Worm (Caenorhabditis elegans) whole organism, L4 larva: ENCODE data around the gene B0035.22.

ENCODE experiments used
- D1046.2 ChIP-seq: fragments of 200-800 bp; sonication (Bioruptor generic); IDR thresholded peaks from 2 replicates; pipeline ENCODE4 v1.3.6; 2022; ENCODE audit warnings: missing genetic modification characterization, missing compliant biosample characterization
- F26F4.8 ChIP-seq: fragments of 200-800 bp; sonication (Bioruptor generic); conservative IDR thresholded peaks from 2 replicates; pipeline ENCODE4 v1.3.6; 2022; ENCODE audit warnings: missing genetic modification characterization, missing compliant biosample characterization
- F37D6.2 ChIP-seq: sonication (generic microtip); optimal IDR thresholded peaks from 2 replicates; lab custom pipeline; 2016; ENCODE audit warnings: mild to moderate bottlenecking, missing genetic modification characterization, missing compliant biosample characterization
- F49E8.2 ChIP-seq: sonication (generic microtip); optimal IDR thresholded peaks from 2 replicates; lab custom pipeline; 2016; ENCODE audit warnings: missing compliant biosample characterization, mild to moderate bottlenecking, missing genetic modification characterization, borderline replicate concordance
- T20F7.1 ChIP-seq: fragments of 200-800 bp; sonication (Bioruptor generic); optimal IDR thresholded peaks from 2 replicates; lab custom pipeline; 2018; ENCODE audit warnings: mild to moderate bottlenecking, missing genetic modification characterization, missing compliant biosample characterization
- Y75B8A.6 ChIP-seq: fragments of 200-800 bp; sonication (Bioruptor generic); IDR thresholded peaks from 2 replicates; pipeline ENCODE4 v1.3.6; 2022; ENCODE audit warnings: missing genetic modification reagents, missing genetic modification characterization, missing compliant biosample characterization
- ZK337.2 ChIP-seq: fragments of 200-800 bp; sonication (Bioruptor generic); IDR thresholded peaks from 2 replicates; pipeline ENCODE4 v1.3.6; 2022; ENCODE audit warnings: missing genetic modification reagents, missing genetic modification characterization, missing compliant biosample characterization
- aha-1 ChIP-seq: fragments of 150-350 bp; peaks from one replicate; lab custom pipeline; 2014; ENCODE audit warnings: missing biosample characterization, missing genetic modification characterization
- arid-1 ChIP-seq: fragments of 200-800 bp; sonication (Bioruptor generic); conservative IDR thresholded peaks from 2 replicates; pipeline ENCODE4 v1.3.6; 2022; ENCODE audit warnings: missing genetic modification reagents, missing genetic modification characterization, missing compliant biosample characterization
- ceh-20 ChIP-seq: fragments of 200-800 bp; sonication (Bioruptor generic); IDR thresholded peaks from 2 replicates; pipeline ENCODE4 v1.3.6; 2022; ENCODE audit warnings: missing genetic modification reagents, missing genetic modification characterization, missing compliant biosample characterization
- ceh-28 ChIP-seq: fragments of 150-350 bp; optimal IDR thresholded peaks from 2 replicates; lab custom pipeline; 2014; ENCODE audit warnings: missing biosample characterization, missing genetic modification reagents, missing genetic modification characterization
- ceh-44 ChIP-seq: fragments of 200-800 bp; sonication (Bioruptor generic); IDR thresholded peaks from 2 replicates; pipeline ENCODE4 v1.3.6; 2022; ENCODE audit warnings: missing genetic modification reagents, missing genetic modification characterization, missing compliant biosample characterization
- ctbp-1 ChIP-seq: fragments of 200-800 bp; sonication (Bioruptor generic); IDR thresholded peaks from 2 replicates; pipeline ENCODE4 v1.3.6; 2022; ENCODE audit warnings: missing genetic modification reagents, missing genetic modification characterization, missing compliant biosample characterization
- daf-12 ChIP-seq: fragments of 150-350 bp; optimal IDR thresholded peaks from 2 replicates; lab custom pipeline; 2014; ENCODE audit warnings: missing biosample characterization, missing genetic modification reagents, missing genetic modification characterization
- daf-19 ChIP-seq: fragments of 200-800 bp; sonication (Bioruptor generic); conservative IDR thresholded peaks from 2 replicates; pipeline ENCODE4 v1.3.6; 2022; ENCODE audit warnings: missing genetic modification characterization, missing compliant biosample characterization
- daf-8 ChIP-seq: fragments of 200-800 bp; sonication (Bioruptor generic); IDR thresholded peaks from 2 replicates; pipeline ENCODE4 v1.3.6; 2022; ENCODE audit warnings: missing genetic modification characterization, missing compliant biosample characterization
- egl-27 ChIP-seq: sonication (generic microtip); optimal IDR thresholded peaks from 3 replicates; lab custom pipeline; 2017; ENCODE audit warnings: missing biosample characterization, missing genetic modification reagents, missing genetic modification characterization
- hif-1 ChIP-seq, 2 experiments: sonication (generic microtip); optimal IDR thresholded peaks; 2 replicates each; lab custom pipeline; 2016 to 2017; ENCODE audit warnings: missing compliant biosample characterization in 2 of 2, missing genetic modification characterization in 2 of 2, missing genetic modification reagents in 2 of 2, missing genotype in 2 of 2, mild to moderate bottlenecking in 1 of 2
- hlh-11 ChIP-seq: fragments of 200-800 bp; sonication (Bioruptor generic); optimal IDR thresholded peaks from 2 replicates; lab custom pipeline; 2018; ENCODE audit warnings: mild to moderate bottlenecking, missing genetic modification characterization, missing compliant biosample characterization
- hlh-30 ChIP-seq: sonication (generic microtip); optimal IDR thresholded peaks from 2 replicates; lab custom pipeline; 2017; ENCODE audit warnings: antibody characterized with exemption, mild to moderate bottlenecking, missing genetic modification characterization, missing compliant biosample characterization; ENCODE audit not compliant: insufficient read depth
- hmg-1.1 ChIP-seq: fragments of 200-800 bp; sonication (Bioruptor generic); IDR thresholded peaks from 2 replicates; pipeline ENCODE4 v1.3.6; 2022; ENCODE audit warnings: missing genetic modification reagents, missing genetic modification characterization, missing compliant biosample characterization
- lin-15B ChIP-seq: fragments of 150-350 bp; sonication (generic microtip); optimal IDR thresholded peaks from 3 replicates; lab custom pipeline; 2014; ENCODE audit warnings: missing biosample characterization, missing genetic modification characterization
- lin-29 ChIP-seq: fragments of 200-800 bp; sonication (Bioruptor generic); IDR thresholded peaks from 2 replicates; pipeline ENCODE4 v1.3.6; 2022; ENCODE audit warnings: missing genetic modification reagents, missing genetic modification characterization, missing compliant biosample characterization
- lin-38 ChIP-seq: fragments of 200-800 bp; sonication (Bioruptor generic); IDR thresholded peaks from 2 replicates; pipeline ENCODE4 v1.3.6; 2022; ENCODE audit warnings: missing genetic modification reagents, missing genetic modification characterization, missing compliant biosample characterization
- lir-3 ChIP-seq: sonication (generic microtip); optimal IDR thresholded peaks from 2 replicates; lab custom pipeline; 2016; ENCODE audit warnings: mild to moderate bottlenecking, missing genetic modification characterization, missing compliant biosample characterization
- lsy-2 ChIP-seq, 2 experiments: fragments of 150-350 bp in 1 of 2; sonication (generic microtip) in 1 of 2; optimal IDR thresholded peaks; 2 replicates each; lab custom pipeline; 2014 to 2017; ENCODE audit warnings: missing biosample characterization in 2 of 2, missing genetic modification characterization in 2 of 2
- mdl-1 ChIP-seq, 2 experiments: fragments of 150-350 bp in 1 of 2; sonication (generic microtip) in 1 of 2; optimal IDR thresholded peaks; 2 replicates each; lab custom pipeline; 2014 to 2017; ENCODE audit warnings: missing biosample characterization in 2 of 2, missing genetic modification characterization in 2 of 2
- mep-1 ChIP-seq: fragments of 150-350 bp; sonication (generic microtip); optimal IDR thresholded peaks from 3 replicates; lab custom pipeline; 2014; ENCODE audit warnings: missing biosample characterization, missing genetic modification characterization
- nhr-11 ChIP-seq: fragments of 150-350 bp; optimal IDR thresholded peaks from 2 replicates; lab custom pipeline; 2014; ENCODE audit warnings: missing biosample characterization, missing genetic modification characterization
- pqm-1 ChIP-seq: sonication (generic microtip); optimal IDR thresholded peaks from 2 replicates; lab custom pipeline; 2017; ENCODE audit warnings: missing biosample characterization, missing genetic modification characterization
- rbr-2 ChIP-seq: sonication (generic microtip); optimal IDR thresholded peaks from 2 replicates; lab custom pipeline; 2016; ENCODE audit warnings: missing genotype, missing genetic modification characterization, missing compliant biosample characterization
- set-16 ChIP-seq: fragments of 200-800 bp; sonication (Bioruptor generic); IDR thresholded peaks from 2 replicates; pipeline ENCODE4 v1.3.6; 2022; ENCODE audit warnings: missing genetic modification reagents, missing genetic modification characterization, missing compliant biosample characterization
- tag-97 ChIP-seq: fragments of 200-800 bp; sonication (Bioruptor generic); IDR thresholded peaks from 2 replicates; pipeline ENCODE4 v1.3.6; 2022; ENCODE audit warnings: missing genetic modification characterization, missing compliant biosample characterization
- unc-130 ChIP-seq: sonication (generic microtip); optimal IDR thresholded peaks from 2 replicates; lab custom pipeline; 2016; ENCODE audit warnings: missing genetic modification reagents, missing genetic modification characterization, missing compliant biosample characterization
- unc-39 ChIP-seq: sonication (generic microtip); optimal IDR thresholded peaks from 2 replicates; lab custom pipeline; 2017; ENCODE audit warnings: missing biosample characterization, missing genetic modification characterization
- unc-62 ChIP-seq, 3 experiments: fragments of 150-350 bp in 1 of 3; sonication (generic microtip); optimal IDR thresholded peaks in 2 of 3; peaks in 1 of 3; 1 replicate in 1 of 3; 2 replicates in 2 of 3; lab custom pipeline; 2014 to 2017; ENCODE audit warnings: missing biosample characterization in 3 of 3, missing genetic modification characterization in 3 of 3, missing genetic modification reagents in 3 of 3, missing genotype in 1 of 3
- zfp-3 ChIP-seq: fragments of 200-800 bp; sonication (Bioruptor generic); conservative IDR thresholded peaks from 2 replicates; pipeline ENCODE4 v1.3.6; 2022; ENCODE audit warnings: missing genetic modification reagents, missing genetic modification characterization, missing compliant biosample characterization
- zip-11 ChIP-seq: fragments of 200-800 bp; sonication (Bioruptor generic); IDR thresholded peaks from 2 replicates; pipeline ENCODE4 v1.3.6; 2022; ENCODE audit warnings: missing genetic modification characterization, missing compliant biosample characterization
- zip-2 ChIP-seq: fragments of 150-350 bp; optimal IDR thresholded peaks from 2 replicates; lab custom pipeline; 2014; ENCODE audit warnings: missing biosample characterization, missing genetic modification characterization
- ztf-7 ChIP-seq: fragments of 150-350 bp; optimal IDR thresholded peaks from 2 replicates; lab custom pipeline; 2014; ENCODE audit warnings: missing biosample characterization, missing genetic modification characterization

The B0035.22 gene

DNA sequence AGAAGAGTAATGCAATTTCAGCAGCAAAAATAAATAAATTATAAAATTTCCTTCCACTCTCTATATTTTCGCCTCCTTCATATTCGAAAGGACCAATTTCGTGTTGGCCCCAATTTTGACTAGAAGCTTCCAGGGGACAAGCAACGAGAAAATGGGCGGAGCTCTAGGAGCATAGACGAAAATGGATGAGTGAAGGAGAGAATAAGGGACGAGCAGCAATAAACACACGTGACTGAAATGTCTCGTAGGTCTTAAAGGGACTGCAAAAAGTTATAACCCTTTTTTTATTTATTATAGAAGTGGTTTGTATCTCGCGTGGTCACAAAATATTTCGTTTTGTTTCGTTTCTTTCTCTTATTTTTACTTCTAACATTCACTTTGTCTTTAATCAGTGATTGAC lies 34.8 kb downstream of the B0035.22 start:
- no peak for TF ChIP-seq egl-27 (tag; lab: Kevin White, UChicago)
- TF ChIP-seq mep-1 (tag; lab: Kevin White, UChicago), result peak; percentile 45
- no peak for TF ChIP-seq hif-1 (tag; optimal IDR thresholded peaks at IDR 0.05; lab: Kevin White, UChicago)
- TF ChIP-seq ceh-20 (GFP tag; lab: Robert Waterston, UW), result peak; percentile 67
- peak in 1 of 2 experiments; percentile 58 for TF ChIP-seq lsy-2 (tag; optimal IDR thresholded peaks at IDR 0.05; lab: Kevin White, UChicago)
- no peak for TF ChIP-seq arid-1 (GFP tag; lab: Robert Waterston, UW)
- peak; percentile 72 for TF ChIP-seq hlh-30 (tag; lab: Kevin White, UChicago)
- 0 out of 2 replicates have a peak, but pooled peaks have one; percentile 33 for TF ChIP-seq ctbp-1
- TF ChIP-seq lin-29, result no peak
- TF ChIP-seq hlh-11 (tag; lab: Kevin White, UChicago), result no peak
- peak; percentile 20 for TF ChIP-seq rbr-2 (tag; lab: Kevin White, UChicago)
- 0 out of 2 replicates have a peak, but pooled peaks have one; percentile 24 for TF ChIP-seq hmg-1.1
- peak in 1 of 2 experiments; percentile 49 for TF ChIP-seq mdl-1 (tag; optimal IDR thresholded peaks at IDR 0.05; lab: Kevin White, UChicago)

DNA sequence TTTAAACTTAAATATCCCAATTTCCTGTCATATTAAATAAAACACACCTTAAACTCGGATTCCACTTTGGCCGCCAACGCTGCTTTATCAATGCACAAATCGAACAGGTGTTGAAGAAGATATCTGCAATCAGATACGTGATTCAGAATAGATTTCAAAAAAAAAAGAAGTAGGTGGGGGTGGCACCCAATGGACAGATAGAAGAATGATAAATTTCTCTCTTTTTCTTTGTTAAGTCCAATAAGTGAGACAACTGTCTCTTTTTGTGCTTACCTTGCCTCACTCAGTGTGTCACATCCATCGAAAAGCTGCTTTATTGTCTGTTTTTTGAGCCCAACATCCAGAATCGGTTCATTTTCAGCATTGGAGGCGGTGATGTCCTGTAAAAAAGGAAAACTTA lies 35.9 kb downstream of the B0035.22 start:
- TF ChIP-seq ztf-7 (tag; lab: Kevin White, UChicago) (no peak), lsy-2 (tag; optimal IDR thresholded peaks at IDR 0.05; lab: Kevin White, UChicago) (no peak), ZK337.2 (GFP tag; lab: Robert Waterston, UW) (peak; percentile 60; the same call in 1 of the 2 replicates), aha-1 (peak; percentile 67), unc-62 (GFP tag; optimal IDR thresholded peaks at IDR 0.05 in 1 of 2; lab: Kevin White, UChicago) (no peak), unc-62 (tag; optimal IDR thresholded peaks at IDR 0.05; lab: Kevin White, UChicago) (no peak), nhr-11 (peak; percentile 61)

DNA sequence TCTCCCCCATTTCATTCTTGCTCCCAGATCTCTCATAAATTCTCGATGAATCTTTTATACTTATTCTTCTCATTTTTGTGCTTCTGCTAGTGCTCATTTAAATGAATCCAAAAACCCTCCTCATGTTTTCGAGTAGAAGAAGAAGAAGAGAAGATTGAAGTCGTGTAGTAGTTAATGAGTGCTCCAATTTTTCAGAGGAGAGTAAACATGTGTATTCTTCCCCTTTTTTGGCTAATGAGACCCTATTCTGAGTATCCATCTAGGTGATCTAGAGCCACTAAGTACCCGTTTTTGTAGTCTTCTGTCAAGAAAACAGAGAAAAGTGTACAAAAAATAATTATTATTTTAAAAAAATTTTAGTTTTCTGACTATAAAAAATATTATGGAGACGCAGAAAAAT lies 36.6 kb downstream of the B0035.22 start:
- TF ChIP-seq ctbp-1 (no peak), lin-38 (GFP tag; lab: Robert Waterston, UW) (no peak), arid-1 (GFP tag; lab: Robert Waterston, UW) (no peak), tag-97 (GFP tag; lab: Robert Waterston, UW) (no peak), F49E8.2 (tag; lab: Kevin White, UChicago) (no peak), D1046.2 (GFP tag; lab: Robert Waterston, UW) (no peak), T20F7.1 (GFP tag; lab: Kevin White, UChicago) (no peak), daf-8 (no peak), F26F4.8 (GFP tag; lab: Robert Waterston, UW) (no peak), unc-39 (tag; lab: Kevin White, UChicago) (no peak), lin-15B (tag; lab: Kevin White, UChicago) (no peak)

DNA sequence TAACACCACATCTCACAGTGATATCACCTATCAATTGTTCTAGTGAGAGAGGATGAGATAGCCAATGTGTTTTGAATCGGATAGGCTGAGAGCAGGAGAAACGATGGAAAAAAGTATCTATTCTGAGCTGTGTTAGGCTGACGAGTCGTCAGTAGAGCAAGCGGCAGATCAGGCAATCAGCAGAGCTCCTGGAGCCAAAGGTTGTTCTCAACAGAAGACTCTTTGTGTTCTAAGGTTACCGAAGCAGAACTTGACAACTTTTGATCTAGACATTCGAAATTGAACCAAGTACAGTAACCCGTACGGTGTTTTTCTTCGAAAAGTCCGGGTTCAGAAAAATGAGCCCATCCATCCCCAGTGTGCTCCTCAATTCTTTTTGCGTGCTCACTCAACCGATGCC lies 37.8 kb downstream of the B0035.22 start:
- TF ChIP-seq zip-2 (no peak), set-16 (GFP tag; lab: Robert Waterston, UW) (0 out of 2 replicates have a peak, but pooled peaks have one; percentile 5), daf-12 (tag; lab: Kevin White, UChicago) (no peak), ceh-28 (tag; lab: Kevin White, UChicago) (no peak), ceh-44 (no peak), tag-97 (GFP tag; lab: Robert Waterston, UW) (no peak), zfp-3 (no peak), unc-62 (GFP tag; optimal IDR thresholded peaks at IDR 0.05 in 1 of 2; lab: Kevin White, UChicago) (peak in 1 of 2 experiments; percentile 98), unc-62 (tag; optimal IDR thresholded peaks at IDR 0.05; lab: Kevin White, UChicago) (no peak), zip-11 (GFP tag; lab: Robert Waterston, UW) (no peak), lin-15B (tag; lab: Kevin White, UChicago) (no peak), hmg-1.1 (peak; percentile 24; the same call in 1 of the 2 replicates), ctbp-1 (no peak), unc-130 (GFP tag; lab: Kevin White, UChicago) (no peak), daf-19 (no peak), lir-3 (tag; lab: Kevin White, UChicago) (no peak), F37D6.2 (no peak), Y75B8A.6 (GFP tag; lab: Robert Waterston, UW) (no peak), pqm-1 (tag; lab: Kevin White, UChicago) (no peak)
